Worm (Caenorhabditis elegans) whole organism, L1 larva: ENCODE results near the gene lido-8.

Experiments
- ceh-82 ChIP-seq, 3 experiments: fragments of 150-350 bp in 1 of 3; sonication (generic microtip) in 2 of 3; optimal IDR thresholded peaks; 2 replicates each; lab custom pipeline; 2014 to 2017; ENCODE audit warnings: missing biosample characterization in 3 of 3, missing genetic modification characterization in 3 of 3
- elt-2 ChIP-seq: sonication (generic microtip); optimal IDR thresholded peaks from 2 replicates; lab custom pipeline; 2016; ENCODE audit warnings: missing genetic modification characterization, mild to moderate bottlenecking, inconsistent platforms, missing compliant biosample characterization, missing genetic modification reagents
- fos-1 ChIP-seq: fragments of 150-350 bp; optimal IDR thresholded peaks from 2 replicates; lab custom pipeline; 2014; ENCODE audit warnings: missing biosample characterization, missing genetic modification characterization
- jun-1 ChIP-seq: fragments of 150-350 bp; optimal IDR thresholded peaks from 2 replicates; lab custom pipeline; 2014; ENCODE audit warnings: missing biosample characterization, missing genetic modification reagents, missing genetic modification characterization
- pax-3 ChIP-seq: fragments of 200-800 bp; sonication (Bioruptor generic); optimal IDR thresholded peaks from 2 replicates; lab custom pipeline; 2018; ENCODE audit warnings: mild to moderate bottlenecking, missing genetic modification characterization, moderate library complexity, missing compliant biosample characterization
- snpc-4 ChIP-seq: fragments of 150-350 bp; optimal IDR thresholded peaks from 2 replicates; lab custom pipeline; 2014; ENCODE audit warnings: missing biosample characterization, missing genetic modification characterization
- unc-62 ChIP-seq: fragments of 150-350 bp; optimal IDR thresholded peaks from 2 replicates; lab custom pipeline; 2014; ENCODE audit warnings: missing biosample characterization, missing genetic modification reagents, missing genetic modification characterization

DNA sequence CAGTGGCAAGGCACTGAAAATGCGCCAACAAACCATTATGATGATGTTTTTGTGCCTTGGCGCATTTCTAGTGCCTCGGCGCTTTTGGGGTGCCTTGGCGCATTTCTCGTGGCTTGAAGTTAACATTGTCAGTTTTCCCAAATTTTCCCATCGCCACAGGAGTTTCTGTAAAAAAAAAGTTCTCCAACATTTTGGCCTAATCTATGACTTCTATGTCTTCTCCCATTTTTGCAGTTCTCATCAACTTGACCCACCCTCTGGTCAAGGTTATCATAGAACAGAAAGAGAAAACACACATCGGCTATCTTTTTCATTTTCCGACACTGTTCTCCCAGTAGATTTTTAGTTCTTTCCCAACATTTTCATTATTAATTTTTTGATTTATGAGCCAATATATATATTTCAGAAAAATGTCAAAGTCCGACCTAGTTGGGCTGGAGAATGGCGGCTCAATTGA is 41.7 kb downstream of the lido-8 start, which contains the start of the genes B0454.26 and B0454.5:
- TF ChIP-seq snpc-4 (no peak), fos-1 (no peak), jun-1 (tag; lab: Kevin White, UChicago) (no peak), pax-3 (tag; lab: Kevin White, UChicago) (no peak), unc-62 (GFP tag; lab: Kevin White, UChicago) (no peak), elt-2 (tag; lab: Kevin White, UChicago) (no peak), ceh-82 (tag; optimal IDR thresholded peaks at IDR 0.05; lab: Kevin White, UChicago) (no peak)
